Worm (Caenorhabditis elegans) whole organism, L4 larva: ENCODE results near the gene pcn-1.

Experiments
- D1046.2 ChIP-seq: fragments of 200-800 bp; sonication (Bioruptor generic); IDR thresholded peaks from 2 replicates; pipeline ENCODE4 v1.3.6; 2022; ENCODE audit warnings: missing genetic modification characterization, missing compliant biosample characterization
- F44E2.7 ChIP-seq: fragments of 200-800 bp; sonication (Bioruptor generic); IDR thresholded peaks from 2 replicates; pipeline ENCODE4 v2.1.2; 2022; ENCODE audit warnings: missing genetic modification characterization, missing compliant biosample characterization
- F49E8.2 ChIP-seq: sonication (generic microtip); optimal IDR thresholded peaks from 2 replicates; lab custom pipeline; 2016; ENCODE audit warnings: missing compliant biosample characterization, mild to moderate bottlenecking, missing genetic modification characterization, borderline replicate concordance
- Y105C5A.15 ChIP-seq: fragments of 200-800 bp; sonication (Bioruptor generic); IDR thresholded peaks from 2 replicates; pipeline ENCODE4 v1.3.6; 2022; ENCODE audit warnings: missing genetic modification characterization, missing compliant biosample characterization
- Y48G9A.11 ChIP-seq: fragments of 200-800 bp; sonication (Bioruptor generic); IDR thresholded peaks from 2 replicates; pipeline ENCODE4 v1.3.6; 2022; ENCODE audit warnings: missing genetic modification reagents, missing genetic modification characterization, missing compliant biosample characterization
- aha-1 ChIP-seq: fragments of 150-350 bp; peaks from one replicate; lab custom pipeline; 2014; ENCODE audit warnings: missing biosample characterization, missing genetic modification characterization
- ama-1 ChIP-seq: fragments of 150-350 bp; optimal IDR thresholded peaks from 2 replicates; lab custom pipeline; 2014; ENCODE audit warnings: inconsistent platforms, mixed read lengths
- ceh-20 ChIP-seq: fragments of 200-800 bp; sonication (Bioruptor generic); IDR thresholded peaks from 2 replicates; pipeline ENCODE4 v1.3.6; 2022; ENCODE audit warnings: missing genetic modification reagents, missing genetic modification characterization, missing compliant biosample characterization
- ceh-32 ChIP-seq: sonication (generic microtip); optimal IDR thresholded peaks from 2 replicates; lab custom pipeline; 2016; ENCODE audit warnings: mild to moderate bottlenecking, missing genetic modification characterization, missing compliant biosample characterization; ENCODE audit not compliant: poor library complexity
- ces-1 ChIP-seq: fragments of 150-350 bp; sonication (generic microtip); optimal IDR thresholded peaks from 4 replicates; lab custom pipeline; 2014; ENCODE audit warnings: missing biosample characterization, missing genetic modification reagents, missing genetic modification characterization
- cey-2 ChIP-seq: sonication (generic microtip); optimal IDR thresholded peaks from 3 replicates; lab custom pipeline; 2017; ENCODE audit warnings: missing genetic modification characterization, mild to moderate bottlenecking, missing compliant biosample characterization, antibody characterized with exemption, borderline replicate concordance; ENCODE audit not compliant: insufficient read depth
- ctbp-1 ChIP-seq: fragments of 200-800 bp; sonication (Bioruptor generic); IDR thresholded peaks from 2 replicates; pipeline ENCODE4 v1.3.6; 2022; ENCODE audit warnings: missing genetic modification reagents, missing genetic modification characterization, missing compliant biosample characterization
- daf-16 ChIP-seq, 3 experiments: sonication (generic microtip); optimal IDR thresholded peaks; 2 replicates each; lab custom pipeline; 2016 to 2017; ENCODE audit warnings: missing genetic modification characterization in 3 of 3, missing genetic modification reagents in 3 of 3, mild to moderate bottlenecking in 2 of 3, missing compliant biosample characterization in 2 of 3, missing biosample characterization in 1 of 3, moderate library complexity in 1 of 3
- dmd-6 ChIP-seq: fragments of 200-800 bp; sonication (Bioruptor generic); IDR thresholded peaks from 2 replicates; pipeline ENCODE4 v1.3.6; 2022; ENCODE audit warnings: missing genetic modification reagents, missing genetic modification characterization, missing compliant biosample characterization
- dmd-9 ChIP-seq: fragments of 200-800 bp; sonication (Bioruptor generic); IDR thresholded peaks from 2 replicates; pipeline ENCODE4 v1.3.6; 2022; ENCODE audit warnings: missing genetic modification reagents, missing genetic modification characterization, missing compliant biosample characterization
- dpl-1 ChIP-seq: fragments of 150-350 bp; optimal IDR thresholded peaks from 2 replicates; lab custom pipeline; 2014; ENCODE audit warnings: missing biosample characterization, missing genetic modification reagents, missing genetic modification characterization
- egl-43 ChIP-seq: fragments of 200-800 bp; sonication (Bioruptor generic); IDR thresholded peaks from 2 replicates; pipeline ENCODE4 v1.3.6; 2022; ENCODE audit warnings: missing genetic modification reagents, missing genetic modification characterization, missing compliant biosample characterization
- hif-1 ChIP-seq, 2 experiments: sonication (generic microtip); optimal IDR thresholded peaks; 2 replicates each; lab custom pipeline; 2016 to 2017; ENCODE audit warnings: missing compliant biosample characterization in 2 of 2, missing genetic modification characterization in 2 of 2, missing genetic modification reagents in 2 of 2, missing genotype in 2 of 2, mild to moderate bottlenecking in 1 of 2
- hlh-11 ChIP-seq: fragments of 200-800 bp; sonication (Bioruptor generic); optimal IDR thresholded peaks from 2 replicates; lab custom pipeline; 2018; ENCODE audit warnings: mild to moderate bottlenecking, missing genetic modification characterization, missing compliant biosample characterization
- hmg-1.1 ChIP-seq: fragments of 200-800 bp; sonication (Bioruptor generic); IDR thresholded peaks from 2 replicates; pipeline ENCODE4 v1.3.6; 2022; ENCODE audit warnings: missing genetic modification reagents, missing genetic modification characterization, missing compliant biosample characterization
- lim-7 ChIP-seq: fragments of 200-800 bp; sonication (Bioruptor generic); IDR thresholded peaks from 2 replicates; pipeline ENCODE4 v1.3.6; 2022; ENCODE audit warnings: missing genetic modification characterization, missing compliant biosample characterization
- lin-1 ChIP-seq: fragments of 200-800 bp; sonication (Bioruptor generic); IDR thresholded peaks from 2 replicates; pipeline ENCODE4 v1.3.6; 2022; ENCODE audit warnings: missing genetic modification reagents, missing genetic modification characterization, missing compliant biosample characterization
- lin-13 ChIP-seq: fragments of 150-350 bp; optimal IDR thresholded peaks from 2 replicates; lab custom pipeline; 2014; ENCODE audit warnings: missing biosample characterization, missing genetic modification reagents, missing genetic modification characterization
- lin-15B ChIP-seq: fragments of 150-350 bp; sonication (generic microtip); optimal IDR thresholded peaks from 3 replicates; lab custom pipeline; 2014; ENCODE audit warnings: missing biosample characterization, missing genetic modification characterization
- lin-29 ChIP-seq: fragments of 200-800 bp; sonication (Bioruptor generic); IDR thresholded peaks from 2 replicates; pipeline ENCODE4 v1.3.6; 2022; ENCODE audit warnings: missing genetic modification reagents, missing genetic modification characterization, missing compliant biosample characterization
- lin-38 ChIP-seq: fragments of 200-800 bp; sonication (Bioruptor generic); IDR thresholded peaks from 2 replicates; pipeline ENCODE4 v1.3.6; 2022; ENCODE audit warnings: missing genetic modification reagents, missing genetic modification characterization, missing compliant biosample characterization
- lsy-2 ChIP-seq, 2 experiments: fragments of 150-350 bp in 1 of 2; sonication (generic microtip) in 1 of 2; optimal IDR thresholded peaks; 2 replicates each; lab custom pipeline; 2014 to 2017; ENCODE audit warnings: missing biosample characterization in 2 of 2, missing genetic modification characterization in 2 of 2
- madf-9 ChIP-seq: fragments of 200-800 bp; sonication (Bioruptor generic); conservative IDR thresholded peaks from 2 replicates; pipeline ENCODE4 v1.3.6; 2022; ENCODE audit warnings: missing genetic modification reagents, missing genetic modification characterization, missing compliant biosample characterization
- mdl-1 ChIP-seq, 2 experiments: fragments of 150-350 bp in 1 of 2; sonication (generic microtip) in 1 of 2; optimal IDR thresholded peaks; 2 replicates each; lab custom pipeline; 2014 to 2017; ENCODE audit warnings: missing biosample characterization in 2 of 2, missing genetic modification characterization in 2 of 2
- mdt-29 ChIP-seq: fragments of 200-800 bp; sonication (Bioruptor generic); IDR thresholded peaks from 2 replicates; pipeline ENCODE4 v1.3.6; 2022; ENCODE audit warnings: missing genetic modification reagents, missing genetic modification characterization, missing compliant biosample characterization
- mep-1 ChIP-seq: fragments of 150-350 bp; sonication (generic microtip); optimal IDR thresholded peaks from 3 replicates; lab custom pipeline; 2014; ENCODE audit warnings: missing biosample characterization, missing genetic modification characterization
- mes-2 ChIP-seq: sonication (generic microtip); optimal IDR thresholded peaks from 2 replicates; lab custom pipeline; 2016; ENCODE audit warnings: missing genotype, mild to moderate bottlenecking, missing genetic modification characterization, missing compliant biosample characterization; ENCODE audit not compliant: poor library complexity, severe bottlenecking
- mxl-3 ChIP-seq: fragments of 200-800 bp; sonication (Bioruptor generic); optimal IDR thresholded peaks from 2 replicates; lab custom pipeline; 2018; ENCODE audit warnings: mild to moderate bottlenecking, missing genetic modification characterization, missing compliant biosample characterization
- nhr-10 ChIP-seq: fragments of 150-350 bp; optimal IDR thresholded peaks from 2 replicates; lab custom pipeline; 2014; ENCODE audit warnings: missing biosample characterization, missing genetic modification characterization
- nhr-25 ChIP-seq: sonication (generic microtip); optimal IDR thresholded peaks from 2 replicates; lab custom pipeline; 2017; ENCODE audit warnings: missing genetic modification characterization, mild to moderate bottlenecking, missing compliant biosample characterization, antibody characterized with exemption, moderate library complexity, borderline replicate concordance; ENCODE audit not compliant: insufficient read depth
- nhr-28 ChIP-seq: fragments of 150-350 bp; optimal IDR thresholded peaks from 2 replicates; lab custom pipeline; 2014; ENCODE audit warnings: missing biosample characterization, missing genetic modification characterization
- nhr-41 ChIP-seq: fragments of 200-800 bp; sonication (Bioruptor generic); IDR thresholded peaks from 2 replicates; pipeline ENCODE4 v1.3.6; 2022; ENCODE audit warnings: missing genetic modification reagents, missing genetic modification characterization, missing compliant biosample characterization
- nhr-48 ChIP-seq: sonication (generic microtip); optimal IDR thresholded peaks from 2 replicates; lab custom pipeline; 2016; ENCODE audit warnings: mild to moderate bottlenecking, missing genetic modification characterization, missing compliant biosample characterization
- nhr-6 ChIP-seq: fragments of 150-350 bp; optimal IDR thresholded peaks from 2 replicates; lab custom pipeline; 2014; ENCODE audit warnings: missing biosample characterization, missing genetic modification characterization
- nhr-76 ChIP-seq: fragments of 150-350 bp; optimal IDR thresholded peaks from 2 replicates; lab custom pipeline; 2014; ENCODE audit warnings: missing biosample characterization, missing genetic modification characterization
- nhr-77 ChIP-seq: fragments of 150-350 bp; optimal IDR thresholded peaks from 2 replicates; lab custom pipeline; 2014; ENCODE audit warnings: missing biosample characterization, missing genetic modification characterization
- pha-4 ChIP-seq, 2 experiments: fragments of 150-350 bp in 1 of 2; fragments of 200-800 bp in 1 of 2; sonication (Bioruptor generic) in 1 of 2; IDR thresholded peaks in 1 of 2; optimal IDR thresholded peaks in 1 of 2; 2 replicates each; pipeline versions ENCODE4 v1.3.6 to Lab custom; 2014 to 2022; ENCODE audit warnings: missing genetic modification characterization in 2 of 2, missing genetic modification reagents in 2 of 2, missing biosample characterization in 1 of 2, missing compliant biosample characterization in 1 of 2
- rbr-2 ChIP-seq: sonication (generic microtip); optimal IDR thresholded peaks from 2 replicates; lab custom pipeline; 2016; ENCODE audit warnings: missing genotype, missing genetic modification characterization, missing compliant biosample characterization
- saeg-2 ChIP-seq: fragments of 200-800 bp; sonication (Bioruptor generic); IDR thresholded peaks from 2 replicates; pipeline ENCODE4 v1.3.6; 2022; ENCODE audit warnings: missing genetic modification reagents, missing genetic modification characterization, missing compliant biosample characterization
- set-16 ChIP-seq: fragments of 200-800 bp; sonication (Bioruptor generic); IDR thresholded peaks from 2 replicates; pipeline ENCODE4 v1.3.6; 2022; ENCODE audit warnings: missing genetic modification reagents, missing genetic modification characterization, missing compliant biosample characterization
- snpc-1.2 ChIP-seq: fragments of 200-800 bp; sonication (Bioruptor generic); IDR thresholded peaks from 2 replicates; pipeline ENCODE4 v1.3.6; 2022; ENCODE audit warnings: missing genetic modification reagents, missing genetic modification characterization, missing compliant biosample characterization
- snpc-4 ChIP-seq: fragments of 150-350 bp; optimal IDR thresholded peaks from 2 replicates; lab custom pipeline; 2014; ENCODE audit warnings: missing biosample characterization, missing genetic modification characterization
- spr-1 ChIP-seq: sonication (generic microtip); optimal IDR thresholded peaks from 2 replicates; lab custom pipeline; 2016; ENCODE audit warnings: mild to moderate bottlenecking, missing genetic modification characterization, missing compliant biosample characterization
- tra-1 ChIP-seq: fragments of 200-800 bp; sonication (Bioruptor generic); IDR thresholded peaks from 2 replicates; pipeline ENCODE4 v1.3.6; 2022; ENCODE audit warnings: missing genetic modification reagents, missing genetic modification characterization, missing compliant biosample characterization

Gene pcn-1

DNA sequence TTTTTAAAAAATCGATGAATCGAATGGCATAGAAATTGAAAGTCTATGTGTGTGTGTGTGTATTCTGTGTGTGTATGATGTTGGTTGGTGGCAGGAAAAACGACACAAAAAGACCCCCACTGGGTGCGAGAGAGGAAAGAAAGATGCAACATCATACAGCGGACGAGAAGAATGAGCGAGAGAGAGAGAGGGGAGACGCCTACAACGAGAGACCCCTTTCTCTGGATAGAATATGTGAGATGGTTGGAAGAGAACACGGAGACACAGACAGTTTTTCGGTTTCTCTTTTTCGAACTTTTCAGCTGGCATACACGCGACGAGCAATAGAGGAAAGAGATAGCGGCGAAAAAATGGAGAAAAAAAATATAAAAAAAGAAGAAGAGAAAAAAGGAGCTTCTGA is 29.4 kb downstream of the pcn-1 start:
- peak; percentile 33 for TF ChIP-seq nhr-10
- TF ChIP-seq F44E2.7 (GFP tag; lab: Robert Waterston, UW), result no peak
- no peak for TF ChIP-seq ceh-32 (tag; lab: Kevin White, UChicago)
- no peak for TF ChIP-seq nhr-41 (GFP tag; lab: Robert Waterston, UW)
- peak; percentile 46 for TF ChIP-seq tra-1 (GFP tag; lab: Robert Waterston, UW)
- TF ChIP-seq Y48G9A.11 (GFP tag; lab: Robert Waterston, UW), result no peak
- peak; percentile 44 for TF ChIP-seq nhr-48 (tag; lab: Kevin White, UChicago)
- peak; percentile 81; the same call in 1 of the 2 replicates for TF ChIP-seq ctbp-1 (GFP tag; lab: Robert Waterston, UW)
- TF ChIP-seq nhr-25 (tag; lab: Kevin White, UChicago), result no peak
- TF ChIP-seq F49E8.2, result no peak
- TF ChIP-seq pha-4 (GFP tag; IDR thresholded peaks at IDR 0.05; lab: Robert Waterston, UW), result no peak
- peak; percentile 77 for TF ChIP-seq pha-4 (tag; optimal IDR thresholded peaks at IDR 0.05; lab: Kevin White, UChicago)
- peak; percentile 49 for TF ChIP-seq dpl-1 (GFP tag; lab: Kevin White, UChicago)
- no peak for TF ChIP-seq lim-7
- TF ChIP-seq mes-2, result peak; percentile 38
- no peak for TF ChIP-seq snpc-1.2 (GFP tag; lab: Robert Waterston, UW)
- TF ChIP-seq mep-1 (tag; lab: Kevin White, UChicago), result peak; percentile 86
- TF ChIP-seq lin-15B (tag; lab: Kevin White, UChicago), result no peak
- no peak for TF ChIP-seq mdt-29
- peak; percentile 19 for TF ChIP-seq cey-2 (tag; lab: Kevin White, UChicago)
- peak; percentile 44 for TF ChIP-seq set-16 (GFP tag; lab: Robert Waterston, UW)
- peak; percentile 24; the same call in 1 of the 2 replicates for TF ChIP-seq lin-1 (GFP tag; lab: Robert Waterston, UW)
- TF ChIP-seq egl-43 (GFP tag; lab: Robert Waterston, UW), result 0 out of 2 replicates have a peak, but pooled peaks have one; percentile 41
- peak; percentile 5 for TF ChIP-seq nhr-76
- TF ChIP-seq aha-1, result peak; percentile 99
- peak; percentile 44; the same call in 1 of the 2 replicates for TF ChIP-seq ceh-20
- no peak for TF ChIP-seq D1046.2
- TF ChIP-seq saeg-2, result 0 out of 2 replicates have a peak, but pooled peaks have one; percentile 34
- TF ChIP-seq hif-1 (tag; optimal IDR thresholded peaks at IDR 0.05; lab: Kevin White, UChicago), result peak in 1 of 2 experiments; percentile 81
- peak; percentile 41 for TF ChIP-seq spr-1 (tag; lab: Kevin White, UChicago)
- peak; percentile 45 for TF ChIP-seq lin-13 (GFP tag; lab: Kevin White, UChicago)
- 0 out of 2 replicates have a peak, but pooled peaks have one; percentile 19 for TF ChIP-seq madf-9 (GFP tag; lab: Robert Waterston, UW)
- TF ChIP-seq nhr-77, result peak; percentile 67
- no peak for TF ChIP-seq daf-16 (GFP tag; optimal IDR thresholded peaks at IDR 0.05; lab: Kevin White, UChicago)
- peak; percentile 20 for TF ChIP-seq daf-16 (tag; optimal IDR thresholded peaks at IDR 0.05; lab: Kevin White, UChicago)
- TF ChIP-seq dmd-9, result 0 out of 2 replicates have a peak, but pooled peaks have one; percentile 26
- peak; percentile 65 for TF ChIP-seq mxl-3 (GFP tag; lab: Kevin White, UChicago)
- TF ChIP-seq mdl-1 (tag; optimal IDR thresholded peaks at IDR 0.05; lab: Kevin White, UChicago), result peak; percentile 46 to 94
- TF ChIP-seq lsy-2 (tag; optimal IDR thresholded peaks at IDR 0.05; lab: Kevin White, UChicago), result peak; percentile 66 to 79
- peak; percentile 48 for TF ChIP-seq nhr-6
- peak; percentile 41 for TF ChIP-seq lin-38
- TF ChIP-seq ama-1 (lab: Kevin White, UChicago), result peak; percentile 9
- no peak for TF ChIP-seq lin-29 (GFP tag; lab: Robert Waterston, UW)
- peak; percentile 83 for TF ChIP-seq rbr-2 (tag; lab: Kevin White, UChicago)
- TF ChIP-seq nhr-28, result peak; percentile 71
- TF ChIP-seq ces-1 (GFP tag; lab: Kevin White, UChicago), result peak; percentile 46
- TF ChIP-seq snpc-4 (tag; lab: Kevin White, UChicago), result no peak
- TF ChIP-seq hlh-11, result peak; percentile 92
- TF ChIP-seq Y105C5A.15 (GFP tag; lab: Robert Waterston, UW), result no peak
- TF ChIP-seq dmd-6 (GFP tag; lab: Robert Waterston, UW), result peak; percentile 75
- TF ChIP-seq hmg-1.1 (GFP tag; lab: Robert Waterston, UW), result peak; percentile 81
